Worm (Caenorhabditis elegans) whole organism, L2 larva: ENCODE data around the gene gstk-1.

ENCODE experiments used
- aly-2 ChIP-seq: fragments of 150-350 bp; optimal IDR thresholded peaks from 2 replicates; lab custom pipeline; 2014; ENCODE audit warnings: missing biosample characterization, missing genetic modification characterization
- dmd-4 ChIP-seq: sonication (generic microtip); optimal IDR thresholded peaks from 2 replicates; lab custom pipeline; 2017; ENCODE audit warnings: missing biosample characterization, missing genetic modification characterization
- egl-27 ChIP-seq: sonication (generic microtip); optimal IDR thresholded peaks from 3 replicates; lab custom pipeline; 2017; ENCODE audit warnings: missing biosample characterization, missing genetic modification reagents, missing genetic modification characterization
- gmeb-1 ChIP-seq: fragments of 150-350 bp; optimal IDR thresholded peaks from 2 replicates; lab custom pipeline; 2014; ENCODE audit warnings: missing biosample characterization, missing genetic modification characterization
- lsy-2 ChIP-seq, 2 experiments: fragments of 150-350 bp in 1 of 2; sonication (generic microtip) in 1 of 2; optimal IDR thresholded peaks; 2 replicates each; lab custom pipeline; 2014 to 2017; ENCODE audit warnings: missing biosample characterization in 2 of 2, missing genetic modification characterization in 2 of 2
- nhr-12 ChIP-seq: fragments of 150-350 bp; optimal IDR thresholded peaks from 2 replicates; lab custom pipeline; 2014; ENCODE audit warnings: missing biosample characterization, missing genetic modification characterization
- nhr-237 ChIP-seq: fragments of 150-350 bp; optimal IDR thresholded peaks from 2 replicates; lab custom pipeline; 2014; ENCODE audit warnings: missing biosample characterization, missing genetic modification characterization
- nhr-77 ChIP-seq: fragments of 150-350 bp; optimal IDR thresholded peaks from 2 replicates; lab custom pipeline; 2014; ENCODE audit warnings: missing biosample characterization, missing genetic modification characterization
- peb-1 ChIP-seq: fragments of 150-350 bp; optimal IDR thresholded peaks from 2 replicates; lab custom pipeline; 2014; ENCODE audit warnings: missing biosample characterization, missing genetic modification characterization
- sma-3 ChIP-seq: sonication (generic microtip); optimal IDR thresholded peaks from 2 replicates; lab custom pipeline; 2016; ENCODE audit warnings: missing genetic modification reagents, missing genetic modification characterization, missing compliant biosample characterization

DNA sequence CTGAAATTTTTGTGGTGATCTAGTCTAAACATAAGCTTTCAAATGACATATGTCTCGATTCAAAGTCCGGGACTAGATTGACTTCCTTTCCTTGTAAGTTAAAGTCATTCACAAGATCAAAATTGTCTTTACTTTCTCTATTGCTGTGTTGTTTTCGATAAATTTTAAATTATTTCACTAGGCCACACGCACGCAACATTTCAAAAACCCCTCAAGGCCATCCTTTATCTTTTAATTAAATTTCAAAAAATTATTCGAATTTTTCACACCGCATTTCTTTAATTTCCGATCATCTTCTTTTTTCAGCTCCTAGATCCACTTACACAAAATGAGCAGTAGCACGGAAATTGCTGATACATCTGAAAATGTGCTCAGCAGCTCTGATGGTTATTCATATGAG lies 20.2 kb upstream of the gstk-1 start, which contains the start of gene ZK1307.7:
- TF ChIP-seq nhr-12 (tag; lab: Kevin White, UChicago) (no peak), egl-27 (tag; lab: Kevin White, UChicago) (no peak), aly-2 (no peak), lsy-2 (tag; optimal IDR thresholded peaks at IDR 0.05; lab: Kevin White, UChicago) (no peak), sma-3 (GFP tag; lab: Kevin White, UChicago) (no peak), dmd-4 (tag; lab: Kevin White, UChicago) (no peak), gmeb-1 (tag; lab: Kevin White, UChicago) (no peak), peb-1 (no peak), nhr-77 (tag; lab: Kevin White, UChicago) (no peak), nhr-237 (no peak)
